Worm (Caenorhabditis elegans) whole organism, L4 larva: ENCODE data around the gene sre-50.

ENCODE experiments used
- F37D6.2 ChIP-seq: sonication (generic microtip); optimal IDR thresholded peaks from 2 replicates; lab custom pipeline; 2016; ENCODE audit warnings: mild to moderate bottlenecking, missing genetic modification characterization, missing compliant biosample characterization
- F44E2.7 ChIP-seq: fragments of 200-800 bp; sonication (Bioruptor generic); IDR thresholded peaks from 2 replicates; pipeline ENCODE4 v2.1.2; 2022; ENCODE audit warnings: missing genetic modification characterization, missing compliant biosample characterization
- F49E8.2 ChIP-seq: sonication (generic microtip); optimal IDR thresholded peaks from 2 replicates; lab custom pipeline; 2016; ENCODE audit warnings: missing compliant biosample characterization, mild to moderate bottlenecking, missing genetic modification characterization, borderline replicate concordance
- T20F7.1 ChIP-seq: fragments of 200-800 bp; sonication (Bioruptor generic); optimal IDR thresholded peaks from 2 replicates; lab custom pipeline; 2018; ENCODE audit warnings: mild to moderate bottlenecking, missing genetic modification characterization, missing compliant biosample characterization
- T26A8.4 ChIP-seq: fragments of 200-800 bp; sonication (Bioruptor generic); IDR thresholded peaks from 2 replicates; pipeline ENCODE4 v1.3.6; 2022; ENCODE audit warnings: missing genetic modification characterization, missing compliant biosample characterization
- Y48G9A.11 ChIP-seq: fragments of 200-800 bp; sonication (Bioruptor generic); IDR thresholded peaks from 2 replicates; pipeline ENCODE4 v1.3.6; 2022; ENCODE audit warnings: missing genetic modification reagents, missing genetic modification characterization, missing compliant biosample characterization
- Y5F2A.4 ChIP-seq: fragments of 200-800 bp; sonication (Bioruptor generic); optimal IDR thresholded peaks from 2 replicates; lab custom pipeline; 2018; ENCODE audit warnings: mild to moderate bottlenecking, missing genetic modification characterization, missing compliant biosample characterization
- Y75B8A.6 ChIP-seq: fragments of 200-800 bp; sonication (Bioruptor generic); IDR thresholded peaks from 2 replicates; pipeline ENCODE4 v1.3.6; 2022; ENCODE audit warnings: missing genetic modification reagents, missing genetic modification characterization, missing compliant biosample characterization
- ZK337.2 ChIP-seq: fragments of 200-800 bp; sonication (Bioruptor generic); IDR thresholded peaks from 2 replicates; pipeline ENCODE4 v1.3.6; 2022; ENCODE audit warnings: missing genetic modification reagents, missing genetic modification characterization, missing compliant biosample characterization
- ZK546.5 ChIP-seq, 2 experiments: sonication (generic microtip); optimal IDR thresholded peaks; 2 replicates each; lab custom pipeline; 2017; ENCODE audit warnings: missing biosample characterization in 2 of 2, missing genetic modification characterization in 2 of 2
- aha-1 ChIP-seq: fragments of 150-350 bp; peaks from one replicate; lab custom pipeline; 2014; ENCODE audit warnings: missing biosample characterization, missing genetic modification characterization
- arid-1 ChIP-seq: fragments of 200-800 bp; sonication (Bioruptor generic); conservative IDR thresholded peaks from 2 replicates; pipeline ENCODE4 v1.3.6; 2022; ENCODE audit warnings: missing genetic modification reagents, missing genetic modification characterization, missing compliant biosample characterization
- ceh-32 ChIP-seq: sonication (generic microtip); optimal IDR thresholded peaks from 2 replicates; lab custom pipeline; 2016; ENCODE audit warnings: mild to moderate bottlenecking, missing genetic modification characterization, missing compliant biosample characterization; ENCODE audit not compliant: poor library complexity
- ces-1 ChIP-seq: fragments of 150-350 bp; sonication (generic microtip); optimal IDR thresholded peaks from 4 replicates; lab custom pipeline; 2014; ENCODE audit warnings: missing biosample characterization, missing genetic modification reagents, missing genetic modification characterization
- ctbp-1 ChIP-seq: fragments of 200-800 bp; sonication (Bioruptor generic); IDR thresholded peaks from 2 replicates; pipeline ENCODE4 v1.3.6; 2022; ENCODE audit warnings: missing genetic modification reagents, missing genetic modification characterization, missing compliant biosample characterization
- daf-12 ChIP-seq: fragments of 150-350 bp; optimal IDR thresholded peaks from 2 replicates; lab custom pipeline; 2014; ENCODE audit warnings: missing biosample characterization, missing genetic modification reagents, missing genetic modification characterization
- daf-16 ChIP-seq, 3 experiments: sonication (generic microtip); optimal IDR thresholded peaks; 2 replicates each; lab custom pipeline; 2016 to 2017; ENCODE audit warnings: missing genetic modification characterization in 3 of 3, missing genetic modification reagents in 3 of 3, mild to moderate bottlenecking in 2 of 3, missing compliant biosample characterization in 2 of 3, missing biosample characterization in 1 of 3, moderate library complexity in 1 of 3
- dmd-6 ChIP-seq: fragments of 200-800 bp; sonication (Bioruptor generic); IDR thresholded peaks from 2 replicates; pipeline ENCODE4 v1.3.6; 2022; ENCODE audit warnings: missing genetic modification reagents, missing genetic modification characterization, missing compliant biosample characterization
- dmd-8 ChIP-seq: fragments of 200-800 bp; sonication (Bioruptor generic); IDR thresholded peaks from 2 replicates; pipeline ENCODE4 v1.3.6; 2022; ENCODE audit warnings: missing genetic modification characterization, missing compliant biosample characterization
- dmd-9 ChIP-seq: fragments of 200-800 bp; sonication (Bioruptor generic); IDR thresholded peaks from 2 replicates; pipeline ENCODE4 v1.3.6; 2022; ENCODE audit warnings: missing genetic modification reagents, missing genetic modification characterization, missing compliant biosample characterization
- dve-1 ChIP-seq: sonication (generic microtip); optimal IDR thresholded peaks from 2 replicates; lab custom pipeline; 2017; ENCODE audit warnings: antibody characterized with exemption, mild to moderate bottlenecking, missing genetic modification characterization, missing compliant biosample characterization; ENCODE audit not compliant: insufficient read depth
- fkh-10 ChIP-seq: fragments of 150-350 bp; optimal IDR thresholded peaks from 2 replicates; lab custom pipeline; 2014; ENCODE audit warnings: missing biosample characterization, missing genetic modification reagents, missing genetic modification characterization
- hif-1 ChIP-seq, 2 experiments: sonication (generic microtip); optimal IDR thresholded peaks; 2 replicates each; lab custom pipeline; 2016 to 2017; ENCODE audit warnings: missing compliant biosample characterization in 2 of 2, missing genetic modification characterization in 2 of 2, missing genetic modification reagents in 2 of 2, missing genotype in 2 of 2, mild to moderate bottlenecking in 1 of 2
- hlh-11 ChIP-seq: fragments of 200-800 bp; sonication (Bioruptor generic); optimal IDR thresholded peaks from 2 replicates; lab custom pipeline; 2018; ENCODE audit warnings: mild to moderate bottlenecking, missing genetic modification characterization, missing compliant biosample characterization
- hlh-30 ChIP-seq: sonication (generic microtip); optimal IDR thresholded peaks from 2 replicates; lab custom pipeline; 2017; ENCODE audit warnings: antibody characterized with exemption, mild to moderate bottlenecking, missing genetic modification characterization, missing compliant biosample characterization; ENCODE audit not compliant: insufficient read depth
- jun-1 ChIP-seq: fragments of 150-350 bp; optimal IDR thresholded peaks from 2 replicates; lab custom pipeline; 2014; ENCODE audit warnings: missing biosample characterization, missing genetic modification reagents, missing genetic modification characterization
- lin-1 ChIP-seq: fragments of 200-800 bp; sonication (Bioruptor generic); IDR thresholded peaks from 2 replicates; pipeline ENCODE4 v1.3.6; 2022; ENCODE audit warnings: missing genetic modification reagents, missing genetic modification characterization, missing compliant biosample characterization
- lin-38 ChIP-seq: fragments of 200-800 bp; sonication (Bioruptor generic); IDR thresholded peaks from 2 replicates; pipeline ENCODE4 v1.3.6; 2022; ENCODE audit warnings: missing genetic modification reagents, missing genetic modification characterization, missing compliant biosample characterization
- lsy-2 ChIP-seq, 2 experiments: fragments of 150-350 bp in 1 of 2; sonication (generic microtip) in 1 of 2; optimal IDR thresholded peaks; 2 replicates each; lab custom pipeline; 2014 to 2017; ENCODE audit warnings: missing biosample characterization in 2 of 2, missing genetic modification characterization in 2 of 2
- mdl-1 ChIP-seq, 2 experiments: fragments of 150-350 bp in 1 of 2; sonication (generic microtip) in 1 of 2; optimal IDR thresholded peaks; 2 replicates each; lab custom pipeline; 2014 to 2017; ENCODE audit warnings: missing biosample characterization in 2 of 2, missing genetic modification characterization in 2 of 2
- mep-1 ChIP-seq: fragments of 150-350 bp; sonication (generic microtip); optimal IDR thresholded peaks from 3 replicates; lab custom pipeline; 2014; ENCODE audit warnings: missing biosample characterization, missing genetic modification characterization
- mes-2 ChIP-seq: sonication (generic microtip); optimal IDR thresholded peaks from 2 replicates; lab custom pipeline; 2016; ENCODE audit warnings: missing genotype, mild to moderate bottlenecking, missing genetic modification characterization, missing compliant biosample characterization; ENCODE audit not compliant: poor library complexity, severe bottlenecking
- nhr-11 ChIP-seq: fragments of 150-350 bp; optimal IDR thresholded peaks from 2 replicates; lab custom pipeline; 2014; ENCODE audit warnings: missing biosample characterization, missing genetic modification characterization
- nhr-28 ChIP-seq: fragments of 150-350 bp; optimal IDR thresholded peaks from 2 replicates; lab custom pipeline; 2014; ENCODE audit warnings: missing biosample characterization, missing genetic modification characterization
- nhr-41 ChIP-seq: fragments of 200-800 bp; sonication (Bioruptor generic); IDR thresholded peaks from 2 replicates; pipeline ENCODE4 v1.3.6; 2022; ENCODE audit warnings: missing genetic modification reagents, missing genetic modification characterization, missing compliant biosample characterization
- nhr-42 ChIP-seq: fragments of 200-800 bp; sonication (Bioruptor generic); IDR thresholded peaks from 2 replicates; pipeline ENCODE4 v1.3.6; 2022; ENCODE audit warnings: missing genetic modification characterization, missing compliant biosample characterization
- pha-4 ChIP-seq, 2 experiments: fragments of 150-350 bp in 1 of 2; fragments of 200-800 bp in 1 of 2; sonication (Bioruptor generic) in 1 of 2; IDR thresholded peaks in 1 of 2; optimal IDR thresholded peaks in 1 of 2; 2 replicates each; pipeline versions ENCODE4 v1.3.6 to Lab custom; 2014 to 2022; ENCODE audit warnings: missing genetic modification characterization in 2 of 2, missing genetic modification reagents in 2 of 2, missing biosample characterization in 1 of 2, missing compliant biosample characterization in 1 of 2
- set-16 ChIP-seq: fragments of 200-800 bp; sonication (Bioruptor generic); IDR thresholded peaks from 2 replicates; pipeline ENCODE4 v1.3.6; 2022; ENCODE audit warnings: missing genetic modification reagents, missing genetic modification characterization, missing compliant biosample characterization
- snpc-4 ChIP-seq: fragments of 150-350 bp; optimal IDR thresholded peaks from 2 replicates; lab custom pipeline; 2014; ENCODE audit warnings: missing biosample characterization, missing genetic modification characterization
- spr-1 ChIP-seq: sonication (generic microtip); optimal IDR thresholded peaks from 2 replicates; lab custom pipeline; 2016; ENCODE audit warnings: mild to moderate bottlenecking, missing genetic modification characterization, missing compliant biosample characterization
- tra-1 ChIP-seq: fragments of 200-800 bp; sonication (Bioruptor generic); IDR thresholded peaks from 2 replicates; pipeline ENCODE4 v1.3.6; 2022; ENCODE audit warnings: missing genetic modification reagents, missing genetic modification characterization, missing compliant biosample characterization
- unc-39 ChIP-seq: sonication (generic microtip); optimal IDR thresholded peaks from 2 replicates; lab custom pipeline; 2017; ENCODE audit warnings: missing biosample characterization, missing genetic modification characterization
- zag-1 ChIP-seq: fragments of 150-350 bp; optimal IDR thresholded peaks from 2 replicates; lab custom pipeline; 2014; ENCODE audit warnings: missing biosample characterization, missing genetic modification characterization
- zfp-2 ChIP-seq: sonication (generic microtip); optimal IDR thresholded peaks from 2 replicates; lab custom pipeline; 2016; ENCODE audit warnings: mild to moderate bottlenecking, missing genetic modification characterization, missing compliant biosample characterization
- zip-2 ChIP-seq: fragments of 150-350 bp; optimal IDR thresholded peaks from 2 replicates; lab custom pipeline; 2014; ENCODE audit warnings: missing biosample characterization, missing genetic modification characterization
- ztf-11 ChIP-seq: fragments of 150-350 bp; optimal IDR thresholded peaks from 2 replicates; lab custom pipeline; 2014; ENCODE audit warnings: missing biosample characterization, missing genetic modification characterization

Gene sre-50

DNA sequence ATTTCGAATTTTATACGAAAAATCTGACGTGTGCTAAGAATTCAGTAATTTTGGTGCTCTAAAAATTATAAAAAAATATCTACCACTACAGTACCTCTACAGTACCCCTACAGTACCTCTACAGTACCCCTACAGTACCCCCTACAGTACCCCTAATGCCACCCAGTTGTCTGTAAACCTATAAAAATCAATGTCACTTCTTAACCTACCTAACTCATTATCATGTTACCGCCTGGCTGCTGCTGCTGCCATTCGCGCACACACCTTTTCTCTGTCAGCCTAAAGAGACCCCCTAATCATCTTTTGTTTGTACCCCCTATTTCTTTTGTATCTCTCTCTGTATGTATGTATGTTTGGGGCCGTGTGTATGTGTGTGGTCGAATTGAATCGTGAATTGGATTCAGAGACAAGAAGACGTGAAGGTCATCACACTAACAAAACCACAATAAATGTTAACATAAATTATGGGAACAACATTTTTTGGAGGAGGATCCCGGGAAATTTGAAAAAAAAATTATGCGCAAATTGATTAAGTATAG lies 47.5 kb downstream of the sre-50 start:
- TF ChIP-seq mes-2 (tag; lab: Kevin White, UChicago): peak; percentile 30
- TF ChIP-seq unc-39 (tag; lab: Kevin White, UChicago): no peak
- TF ChIP-seq aha-1 (tag; lab: Kevin White, UChicago): peak; percentile 40
- no peak for TF ChIP-seq spr-1 (tag; lab: Kevin White, UChicago)
- peak; percentile 43 for TF ChIP-seq nhr-28 (tag; lab: Kevin White, UChicago)
- TF ChIP-seq T26A8.4 (GFP tag; lab: Robert Waterston, UW): no peak
- no peak for TF ChIP-seq set-16
- TF ChIP-seq F44E2.7 (GFP tag; lab: Robert Waterston, UW): no peak
- peak in 1 of 2 experiments; percentile 40 for TF ChIP-seq lsy-2 (tag; optimal IDR thresholded peaks at IDR 0.05; lab: Kevin White, UChicago)
- TF ChIP-seq snpc-4 (tag; lab: Kevin White, UChicago): no peak
- TF ChIP-seq zfp-2: no peak
- TF ChIP-seq mdl-1 (tag; optimal IDR thresholded peaks at IDR 0.05; lab: Kevin White, UChicago): peak in 1 of 2 experiments; percentile 9
- TF ChIP-seq hlh-30 (tag; lab: Kevin White, UChicago): no peak
- no peak for TF ChIP-seq Y5F2A.4 (GFP tag; lab: Kevin White, UChicago)
- TF ChIP-seq ZK546.5 (tag; optimal IDR thresholded peaks at IDR 0.05; lab: Kevin White, UChicago): no peak
- no peak for TF ChIP-seq ZK337.2

DNA sequence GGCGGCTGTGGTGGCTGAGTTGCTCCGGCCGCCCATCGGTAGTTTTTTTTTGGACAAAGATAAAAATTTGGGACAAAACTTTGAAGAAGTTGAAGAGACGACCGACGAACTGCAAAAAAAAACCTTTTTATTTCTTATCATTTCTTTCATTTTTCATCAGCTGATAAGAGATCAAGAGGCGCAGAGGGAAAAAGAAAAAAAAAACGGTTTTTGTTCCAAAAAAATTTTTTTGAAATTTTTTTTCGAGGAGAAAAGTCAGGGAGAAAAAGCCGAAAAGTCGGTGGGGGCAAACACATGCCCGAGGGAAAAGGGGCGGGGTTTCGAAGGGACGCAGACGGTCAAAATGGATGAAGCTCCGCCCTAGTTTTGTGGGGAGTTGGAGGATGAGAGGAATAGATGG lies 48.8 kb downstream of the sre-50 start, which contains the start of gene ras-1:
Gene ras-1 (minus strand): TSS at position 129 of the 400 bp plus-strand sequence.
- no peak for TF ChIP-seq ctbp-1
- no peak for TF ChIP-seq ces-1
- TF ChIP-seq hlh-30 (tag; lab: Kevin White, UChicago): no peak
- peak; percentile 65; the same call in 1 of the 2 replicates for TF ChIP-seq dmd-6
- no peak for TF ChIP-seq Y48G9A.11 (GFP tag; lab: Robert Waterston, UW)
- no peak for TF ChIP-seq jun-1 (tag; lab: Kevin White, UChicago)
- peak; percentile 9 for TF ChIP-seq mep-1 (tag; lab: Kevin White, UChicago)
- no peak for TF ChIP-seq ztf-11 (tag; lab: Kevin White, UChicago)
- TF ChIP-seq F37D6.2 (tag; lab: Kevin White, UChicago): no peak
- TF ChIP-seq tra-1 (GFP tag; lab: Robert Waterston, UW): peak; percentile 62; the same call in 1 of the 2 replicates
- no peak for TF ChIP-seq dmd-9 (GFP tag; lab: Robert Waterston, UW)
- no peak for TF ChIP-seq daf-12 (tag; lab: Kevin White, UChicago)
- no peak for TF ChIP-seq daf-16 (GFP tag; optimal IDR thresholded peaks at IDR 0.05; lab: Kevin White, UChicago)
- no peak for TF ChIP-seq daf-16 (tag; optimal IDR thresholded peaks at IDR 0.05; lab: Kevin White, UChicago)
- TF ChIP-seq lin-38 (GFP tag; lab: Robert Waterston, UW): no peak
- TF ChIP-seq hlh-11: peak; percentile 56
- no peak for TF ChIP-seq T20F7.1 (GFP tag; lab: Kevin White, UChicago)
- TF ChIP-seq zip-2 (tag; lab: Kevin White, UChicago): no peak
- TF ChIP-seq dmd-8 (GFP tag; lab: Robert Waterston, UW): no peak
- no peak for TF ChIP-seq F49E8.2 (tag; lab: Kevin White, UChicago)
- TF ChIP-seq T26A8.4 (GFP tag; lab: Robert Waterston, UW): no peak
- no peak for TF ChIP-seq nhr-41
- no peak for TF ChIP-seq arid-1 (GFP tag; lab: Robert Waterston, UW)
- TF ChIP-seq pha-4 (GFP tag; IDR thresholded peaks at IDR 0.05; lab: Robert Waterston, UW): 0 out of 2 replicates have a peak, but pooled peaks have one; percentile 21
- TF ChIP-seq pha-4 (tag; optimal IDR thresholded peaks at IDR 0.05; lab: Kevin White, UChicago): no peak
- no peak for TF ChIP-seq zag-1 (tag; lab: Kevin White, UChicago)
- TF ChIP-seq nhr-42: no peak
- TF ChIP-seq ceh-32 (tag; lab: Kevin White, UChicago): no peak
- no peak for TF ChIP-seq lin-1 (GFP tag; lab: Robert Waterston, UW)
- TF ChIP-seq dve-1 (tag; lab: Kevin White, UChicago): peak; percentile 58
- no peak for TF ChIP-seq hif-1 (tag; optimal IDR thresholded peaks at IDR 0.05; lab: Kevin White, UChicago)
- TF ChIP-seq nhr-11 (tag; lab: Kevin White, UChicago): no peak
- TF ChIP-seq fkh-10 (GFP tag; lab: Kevin White, UChicago): no peak
- no peak for TF ChIP-seq mes-2 (tag; lab: Kevin White, UChicago)
- TF ChIP-seq mdl-1 (tag; optimal IDR thresholded peaks at IDR 0.05; lab: Kevin White, UChicago): no peak
- peak; percentile 34 for TF ChIP-seq nhr-28 (tag; lab: Kevin White, UChicago)
- TF ChIP-seq Y75B8A.6 (GFP tag; lab: Robert Waterston, UW): no peak
